Worm (Caenorhabditis elegans): ENCODE results near the gene grd-16.

- TF ChIP-seq med-1 (GFP tag; optimal IDR thresholded peaks at IDR 0.05; ENCODE audit: insufficient read depth) = no peak
- TF ChIP-seq T22C8.4 (GFP tag; IDR thresholded peaks at IDR 0.05) = no peak
- no peak for TF ChIP-seq ztf-23 (GFP tag; IDR thresholded peaks at IDR 0.05)
Measured at ce11 chrIV:2451233-2451632, 25.3 kb upstream of the grd-16 start, which contains the start of gene C45G7.13.

Data from whole organism, midembryonic.